Fruit fly (Drosophila melanogaster) whole organism, embryonic: ENCODE data around the gene spirit.

ENCODE experiments used
- Ada2b ChIP-seq: fragments of 200-800 bp; sonication (Bioruptor generic); IDR thresholded peaks from 2 replicates; pipeline ENCODE4 v1.3.6; 2022; ENCODE audit warnings: missing biosample characterization, missing genetic modification characterization
- B-H1 ChIP-seq: fragments of 200-800 bp; sonication (Bioruptor generic); IDR thresholded peaks from 3 replicates; pipeline ENCODE4 v1.3.6; 2022; ENCODE audit warnings: missing biosample characterization, missing genetic modification characterization
- C15 ChIP-seq: fragments of 200-800 bp; sonication (Bioruptor generic); IDR thresholded peaks from 3 replicates; pipeline ENCODE4 v1.3.6; 2022; ENCODE audit warnings: missing biosample characterization, missing genetic modification characterization
- CG10147 ChIP-seq: fragments of 200-800 bp; sonication (Bioruptor generic); optimal IDR thresholded peaks from 2 replicates; lab custom pipeline; 2019; ENCODE audit warnings: missing biosample characterization, mild to moderate bottlenecking, missing genetic modification characterization, moderate library complexity
- CG11093 ChIP-seq: fragments of 200-800 bp; sonication (Bioruptor generic); IDR thresholded peaks from 3 replicates; pipeline ENCODE4 v1.3.6; 2022; ENCODE audit warnings: missing biosample characterization, missing genetic modification characterization
- CG11247 ChIP-seq: fragments of 200-800 bp; sonication (Bioruptor generic); IDR thresholded peaks from 2 replicates; pipeline ENCODE4 v1.3.6; 2022; ENCODE audit warnings: missing biosample characterization, missing genetic modification characterization
- CG14667 ChIP-seq: fragments of 200-800 bp; sonication (Bioruptor generic); IDR thresholded peaks from 2 replicates; pipeline ENCODE4 v1.3.6; 2022; ENCODE audit warnings: missing biosample characterization, missing genetic modification characterization
- CG15269 ChIP-seq: fragments of 200-800 bp; sonication (Bioruptor generic); optimal IDR thresholded peaks from 2 replicates; lab custom pipeline; 2018; ENCODE audit warnings: missing biosample characterization, mild to moderate bottlenecking, missing genetic modification characterization, moderate library complexity
- CG1602 ChIP-seq: fragments of 200-800 bp; sonication (Bioruptor generic); optimal IDR thresholded peaks from 3 replicates; lab custom pipeline; 2016; ENCODE audit warnings: missing biosample characterization, missing genetic modification characterization
- CG17328 ChIP-seq: fragments of 200-800 bp; sonication (Bioruptor generic); IDR thresholded peaks from 2 replicates; pipeline ENCODE4 v1.3.6; 2022; ENCODE audit warnings: missing biosample characterization, missing genetic modification characterization
- CG17361 ChIP-seq: fragments of 200-800 bp; sonication (Bioruptor generic); IDR thresholded peaks from 3 replicates; pipeline ENCODE4 v1.3.6; 2022; ENCODE audit warnings: missing biosample characterization, missing genetic modification characterization
- CG17568 ChIP-seq: fragments of 200-800 bp; sonication (Bioruptor generic); optimal IDR thresholded peaks from 2 replicates; lab custom pipeline; 2018; ENCODE audit warnings: missing biosample characterization, mild to moderate bottlenecking, missing genetic modification characterization, moderate library complexity
- CG1792 ChIP-seq: fragments of 200-800 bp; sonication (Bioruptor generic); optimal IDR thresholded peaks from 2 replicates; lab custom pipeline; 2016; ENCODE audit warnings: missing biosample characterization, missing genetic modification characterization
- CG18011 ChIP-seq: fragments of 200-800 bp; sonication (Bioruptor generic); optimal IDR thresholded peaks from 2 replicates; lab custom pipeline; 2017; ENCODE audit warnings: missing biosample characterization, missing genetic modification characterization, mild to moderate bottlenecking, moderate library complexity, missing genotype
- CG2129 ChIP-seq: fragments of 200-800 bp; sonication (Bioruptor generic); IDR thresholded peaks from 2 replicates; pipeline ENCODE4 v1.3.6; 2022; ENCODE audit warnings: missing biosample characterization, missing genetic modification characterization; ENCODE audit not compliant: partially characterized antibody
- CG30020 ChIP-seq: fragments of 200-800 bp; optimal IDR thresholded peaks from 2 replicates; lab custom pipeline; 2019; ENCODE audit warnings: missing biosample characterization, mild to moderate bottlenecking, missing genetic modification characterization, moderate library complexity
- CG31224 ChIP-seq: fragments of 200-800 bp; sonication (Bioruptor generic); IDR thresholded peaks from 2 replicates; pipeline ENCODE4 v1.3.6; 2022; ENCODE audit warnings: missing biosample characterization, missing genetic modification characterization
- CG31365 ChIP-seq: fragments of 200-800 bp; sonication (Bioruptor generic); optimal IDR thresholded peaks from 2 replicates; lab custom pipeline; 2018; ENCODE audit warnings: missing biosample characterization, mild to moderate bottlenecking, missing genetic modification characterization
- CG6791 ChIP-seq: fragments of 200-800 bp; sonication (Bioruptor generic); IDR thresholded peaks from 3 replicates; pipeline ENCODE4 v1.3.6; 2022; ENCODE audit warnings: missing biosample characterization, missing genetic modification characterization; ENCODE audit not compliant: partially characterized antibody
- CG7372 ChIP-seq: fragments of 200-800 bp; sonication (Bioruptor generic); IDR thresholded peaks from 2 replicates; pipeline ENCODE4 v1.3.6; 2022; ENCODE audit warnings: missing biosample characterization, missing genetic modification characterization
- CG7556 ChIP-seq: fragments of 200-800 bp; sonication (Bioruptor generic); optimal IDR thresholded peaks from 2 replicates; lab custom pipeline; 2017; ENCODE audit warnings: missing biosample characterization, mild to moderate bottlenecking, missing genetic modification characterization
- Dip2 ChIP-seq: fragments of 200-800 bp; sonication (Bioruptor generic); IDR thresholded peaks from 2 replicates; pipeline ENCODE4 v1.3.6; 2022; ENCODE audit warnings: missing biosample characterization, missing genetic modification characterization
- HHEX ChIP-seq: fragments of 200-800 bp; sonication (Bioruptor generic); optimal IDR thresholded peaks from 3 replicates; lab custom pipeline; 2017; ENCODE audit warnings: missing biosample characterization, mild to moderate bottlenecking, missing genetic modification characterization, missing genetic modification reagents
- Hmr ChIP-seq: fragments of 200-800 bp; sonication (Bioruptor generic); optimal IDR thresholded peaks from 3 replicates; lab custom pipeline; 2017; ENCODE audit warnings: mild to moderate bottlenecking, missing biosample characterization, missing genetic modification reagents, missing genetic modification characterization
- TFAM ChIP-seq: fragments of 200-800 bp; sonication (Bioruptor generic); optimal IDR thresholded peaks from 2 replicates; lab custom pipeline; 2017; ENCODE audit warnings: missing biosample characterization, missing genetic modification characterization, inconsistent platforms
- Vsx1 ChIP-seq: fragments of 200-800 bp; sonication (Bioruptor generic); optimal IDR thresholded peaks from 2 replicates; lab custom pipeline; 2017; ENCODE audit warnings: missing biosample characterization, mild to moderate bottlenecking, missing genetic modification characterization, missing genetic modification reagents
- YL-1 ChIP-seq: fragments of 200-800 bp; sonication (Bioruptor generic); optimal IDR thresholded peaks from 3 replicates; lab custom pipeline; 2017; ENCODE audit warnings: missing biosample characterization, mild to moderate bottlenecking, missing genetic modification characterization
- aop ChIP-seq: fragments of 200-800 bp; sonication (Bioruptor generic); IDR thresholded peaks from 2 replicates; pipeline ENCODE4 v1.3.6; 2022; ENCODE audit warnings: missing biosample characterization, missing genetic modification characterization
- bcd ChIP-seq: fragments of 200-800 bp; sonication (Bioruptor generic); optimal IDR thresholded peaks from 2 replicates; lab custom pipeline; 2017; ENCODE audit warnings: missing biosample characterization, mild to moderate bottlenecking, missing genetic modification characterization
- br ChIP-seq: fragments of >200 bp; optimal IDR thresholded peaks from 2 replicates; lab custom pipeline; 2017
- bsh ChIP-seq, 2 experiments: fragments of 200-800 bp; sonication (Bioruptor generic); optimal IDR thresholded peaks; 2 replicates each; lab custom pipeline; 2017 to 2018; ENCODE audit warnings: mild to moderate bottlenecking in 2 of 2, missing biosample characterization in 2 of 2, missing genetic modification characterization in 2 of 2, moderate library complexity in 1 of 2
- cato ChIP-seq: fragments of 200-800 bp; sonication (Bioruptor generic); optimal IDR thresholded peaks from 2 replicates; lab custom pipeline; 2016; ENCODE audit warnings: missing biosample characterization, missing genetic modification characterization, borderline replicate concordance
- corto ChIP-seq: fragments of 200-800 bp; sonication (Bioruptor generic); optimal IDR thresholded peaks from 2 replicates; lab custom pipeline; 2016; ENCODE audit warnings: missing biosample characterization, mild to moderate bottlenecking, missing genetic modification characterization, moderate library complexity
- danr ChIP-seq: fragments of 200-800 bp; sonication (Bioruptor generic); IDR thresholded peaks from 2 replicates; pipeline ENCODE4 v1.3.6; 2022; ENCODE audit warnings: missing biosample characterization, missing genetic modification characterization
- dm ChIP-seq: fragments of 200-800 bp; sonication (Bioruptor generic); optimal IDR thresholded peaks from 3 replicates; lab custom pipeline; 2016; ENCODE audit warnings: missing biosample characterization, missing genetic modification characterization
- esg ChIP-seq: fragments of 200-800 bp; sonication (Bioruptor generic); conservative IDR thresholded peaks from 2 replicates; pipeline ENCODE4 v1.3.6; 2022; ENCODE audit warnings: missing biosample characterization, missing genetic modification characterization
- fd102C ChIP-seq: fragments of 200-800 bp; sonication (Bioruptor generic); optimal IDR thresholded peaks from 2 replicates; lab custom pipeline; 2018; ENCODE audit warnings: missing biosample characterization, mild to moderate bottlenecking, missing genetic modification characterization, moderate library complexity
- gsb ChIP-seq: fragments of 200-800 bp; sonication (Bioruptor generic); IDR thresholded peaks from 2 replicates; pipeline ENCODE4 v1.3.6; 2022; ENCODE audit warnings: missing biosample characterization, missing genetic modification characterization
- hb ChIP-seq: fragments of 200-800 bp; sonication (Bioruptor generic); IDR thresholded peaks from 3 replicates; pipeline ENCODE4 v1.3.6; 2022; ENCODE audit warnings: missing biosample characterization, missing genetic modification characterization; ENCODE audit not compliant: partially characterized antibody
- jumu ChIP-seq: fragments of 200-800 bp; sonication (Bioruptor generic); optimal IDR thresholded peaks from 3 replicates; lab custom pipeline; 2016; ENCODE audit warnings: missing biosample characterization, missing genetic modification characterization
- mirr ChIP-seq: fragments of 200-800 bp; sonication (Bioruptor generic); optimal IDR thresholded peaks from 3 replicates; lab custom pipeline; 2018; ENCODE audit warnings: missing biosample characterization, mild to moderate bottlenecking, missing genetic modification characterization
- mld ChIP-seq: fragments of 200-800 bp; sonication (Bioruptor generic); IDR thresholded peaks from 3 replicates; pipeline ENCODE4 v1.3.6; 2022; ENCODE audit warnings: missing biosample characterization, missing genetic modification characterization; ENCODE audit not compliant: partially characterized antibody
- peb ChIP-seq: fragments of 200-800 bp; sonication (Bioruptor generic); IDR thresholded peaks from 2 replicates; pipeline ENCODE4 v1.3.6; 2022; ENCODE audit warnings: missing biosample characterization, missing genetic modification characterization
- repo ChIP-seq: fragments of 200-800 bp; sonication (Bioruptor generic); optimal IDR thresholded peaks from 2 replicates; lab custom pipeline; 2016; ENCODE audit warnings: missing biosample characterization, missing genetic modification characterization
- salm ChIP-seq: fragments of 200-800 bp; sonication (Bioruptor generic); optimal IDR thresholded peaks from 2 replicates; lab custom pipeline; 2018; ENCODE audit warnings: missing biosample characterization, mild to moderate bottlenecking, missing genetic modification characterization
- sc ChIP-seq, 3 experiments: fragments of >200 bp in 2 of 3; fragments of 200-800 bp in 1 of 3; sonication (Bioruptor generic) in 1 of 3; optimal IDR thresholded peaks; 2 replicates in 2 of 3; 3 replicates in 1 of 3; lab custom pipeline; 2017; ENCODE audit warnings: mild to moderate bottlenecking in 1 of 3, missing biosample characterization in 1 of 3, missing genetic modification characterization in 1 of 3, missing genetic modification reagents in 1 of 3
- sima ChIP-seq: fragments of 200-800 bp; sonication (Bioruptor generic); optimal IDR thresholded peaks from 2 replicates; lab custom pipeline; 2016; ENCODE audit warnings: missing biosample characterization, missing genetic modification characterization
- tgo ChIP-seq: fragments of 200-800 bp; sonication (Bioruptor generic); IDR thresholded peaks from 3 replicates; pipeline ENCODE4 v1.3.6; 2022; ENCODE audit warnings: missing biosample characterization, missing genetic modification characterization
- unc-4 ChIP-seq: fragments of 200-800 bp; sonication (Bioruptor generic); IDR thresholded peaks from 2 replicates; pipeline ENCODE4 v1.3.6; 2022; ENCODE audit warnings: missing biosample characterization, missing genetic modification characterization; ENCODE audit not compliant: partially characterized antibody
- zfh1 ChIP-seq: fragments of 200-800 bp; sonication (Bioruptor generic); IDR thresholded peaks from 3 replicates; pipeline ENCODE4 v1.3.6; 2022; ENCODE audit warnings: missing biosample characterization, missing genetic modification characterization

Gene spirit

dm6 chrX:8538182-8538581, 35.2 kb downstream of the spirit start (continued):
- TF ChIP-seq mld: no peak
- no peak for TF ChIP-seq YL-1
- peak; percentile 54 for TF ChIP-seq Hmr (GFP tag; lab: Kevin White, UChicago)
- TF ChIP-seq esg (GFP tag; lab: Robert Waterston, UW): 0 out of 2 replicates have a peak, but pooled peaks have one; percentile 12
- peak; percentile 73 for TF ChIP-seq CG15269 (tag; lab: Kevin White, UChicago)
- no peak for TF ChIP-seq hb (GFP tag; lab: Robert Waterston, UW)
- TF ChIP-seq cato: peak; percentile 24
- no peak for TF ChIP-seq CG17568 (GFP tag; lab: Kevin White, UChicago)
- peak; percentile 50 for TF ChIP-seq jumu (GFP tag; lab: Kevin White, UChicago)
- no peak for TF ChIP-seq salm (tag; lab: Kevin White, UChicago)
- peak; percentile 71 for TF ChIP-seq CG17328 (GFP tag; lab: Robert Waterston, UW)
- no peak for TF ChIP-seq br (lab: Kevin White, UChicago)
- no peak for TF ChIP-seq Dip2 (GFP tag; lab: Robert Waterston, UW)
- TF ChIP-seq danr (GFP tag; lab: Robert Waterston, UW): no peak
- peak; percentile 22; the same call in 1 of the 3 replicates for TF ChIP-seq B-H1 (GFP tag; lab: Robert Waterston, UW)
- peak; percentile 68 for TF ChIP-seq CG7556 (GFP tag; lab: Kevin White, UChicago)
- 0 out of 3 replicates have a peak, but pooled peaks have one; percentile 32 for TF ChIP-seq CG17361 (GFP tag; lab: Robert Waterston, UW)
- no peak for TF ChIP-seq repo (GFP tag; lab: Kevin White, UChicago)
- no peak for TF ChIP-seq CG6791 (GFP tag; lab: Robert Waterston, UW)
- TF ChIP-seq CG18011: no peak
- TF ChIP-seq CG31224 (GFP tag; lab: Robert Waterston, UW): 0 out of 2 replicates have a peak, but pooled peaks have one; percentile 30
- no peak for TF ChIP-seq dm
- TF ChIP-seq CG14667 (GFP tag; lab: Robert Waterston, UW): no peak
- TF ChIP-seq mirr (GFP tag; lab: Kevin White, UChicago): no peak
- peak; percentile 26 for TF ChIP-seq HHEX (GFP tag; lab: Kevin White, UChicago)
- no peak for TF ChIP-seq aop (GFP tag; lab: Robert Waterston, UW)
- TF ChIP-seq C15 (GFP tag; lab: Robert Waterston, UW): no peak
- peak in 1 of 2 experiments; percentile 79 for TF ChIP-seq bsh (GFP tag; optimal IDR thresholded peaks at IDR 0.05; lab: Kevin White, UChicago)
- TF ChIP-seq CG1792 (GFP tag; lab: Kevin White, UChicago): no peak
- peak; percentile 80 for TF ChIP-seq Ada2b (GFP tag; lab: Robert Waterston, UW)
- no peak for TF ChIP-seq gsb (GFP tag; lab: Robert Waterston, UW)
- TF ChIP-seq CG11093 (GFP tag; lab: Robert Waterston, UW): peak; percentile 47; the same call in 1 of the 3 replicates
- TF ChIP-seq tgo (GFP tag; lab: Robert Waterston, UW): peak; percentile 68
- no peak for TF ChIP-seq unc-4 (GFP tag; lab: Robert Waterston, UW)
- no peak for TF ChIP-seq CG7372
- no peak for TF ChIP-seq sc (optimal IDR thresholded peaks at IDR 0.05; lab: Kevin White, UChicago)
- TF ChIP-seq sc (GFP tag; optimal IDR thresholded peaks at IDR 0.05; lab: Kevin White, UChicago): peak; percentile 13
- TF ChIP-seq peb (GFP tag; lab: Robert Waterston, UW): no peak
- no peak for TF ChIP-seq corto (GFP tag; lab: Kevin White, UChicago)
- peak; percentile 51 for TF ChIP-seq CG10147 (GFP tag; lab: Kevin White, UChicago)
- TF ChIP-seq CG2129 (GFP tag; lab: Robert Waterston, UW): no peak
- TF ChIP-seq TFAM: no peak
- peak; percentile 65; the same call in 2 of the 3 replicates for TF ChIP-seq zfh1 (GFP tag; lab: Robert Waterston, UW)
- peak; percentile 27 for TF ChIP-seq CG1602 (GFP tag; lab: Kevin White, UChicago)
- peak; percentile 45; the same call in 1 of the 2 replicates for TF ChIP-seq CG11247 (GFP tag; lab: Robert Waterston, UW)
- no peak for TF ChIP-seq fd102C (GFP tag; lab: Kevin White, UChicago)
- TF ChIP-seq CG31365 (tag; lab: Kevin White, UChicago): no peak
- TF ChIP-seq CG30020 (tag; lab: Kevin White, UChicago): no peak
- peak; percentile 38 for TF ChIP-seq bcd
- peak; percentile 13 for TF ChIP-seq sima (GFP tag; lab: Kevin White, UChicago)
- no peak for TF ChIP-seq Vsx1 (GFP tag; lab: Kevin White, UChicago)
